Worm (Caenorhabditis elegans) whole organism, late embryonic: ENCODE results near the gene B0395.3.

ENCODE experiments used
- ahr-1 ChIP-seq: sonication (generic microtip); optimal IDR thresholded peaks from 2 replicates; lab custom pipeline; 2016; ENCODE audit warnings: missing genetic modification characterization, missing compliant biosample characterization
- ama-1 ChIP-seq: fragments of 150-350 bp; optimal IDR thresholded peaks from 2 replicates; lab custom pipeline; 2014
- ceh-9 ChIP-seq: sonication (generic microtip); optimal IDR thresholded peaks from 2 replicates; lab custom pipeline; 2016; ENCODE audit warnings: mild to moderate bottlenecking, missing genetic modification characterization, inconsistent platforms, missing compliant biosample characterization
- lim-6 ChIP-seq: sonication (generic microtip); optimal IDR thresholded peaks from 2 replicates; lab custom pipeline; 2016; ENCODE audit warnings: missing genetic modification characterization, missing compliant biosample characterization
- nfya-1 ChIP-seq: sonication (generic microtip); optimal IDR thresholded peaks from 2 replicates; lab custom pipeline; 2017; ENCODE audit warnings: missing genetic modification characterization, mild to moderate bottlenecking, missing compliant biosample characterization, antibody characterized with exemption, moderate library complexity
- nhr-11 ChIP-seq: fragments of 150-350 bp; optimal IDR thresholded peaks from 2 replicates; lab custom pipeline; 2014; ENCODE audit warnings: missing biosample characterization, missing genetic modification characterization
- pag-3 ChIP-seq: sonication (generic microtip); optimal IDR thresholded peaks from 2 replicates; lab custom pipeline; 2016; ENCODE audit warnings: missing compliant biosample characterization, missing genetic modification characterization, borderline replicate concordance
- pha-4 ChIP-seq: fragments of 150-350 bp; optimal IDR thresholded peaks from 2 replicates; lab custom pipeline; 2018; ENCODE audit warnings: missing biosample characterization, missing genetic modification reagents, missing genetic modification characterization

- TF ChIP-seq ahr-1 (tag; lab: Kevin White, UChicago) (no peak), ceh-9 (tag; lab: Kevin White, UChicago) (no peak), nhr-11 (tag; lab: Kevin White, UChicago) (no peak), lim-6 (tag; lab: Kevin White, UChicago) (no peak), pha-4 (tag; lab: Kevin White, UChicago) (no peak), ama-1 (lab: Kevin White, UChicago) (no peak), nfya-1 (tag; lab: Kevin White, UChicago) (no peak), pag-3 (tag; lab: Kevin White, UChicago) (no peak)
Measured at ce11 chrX:16082024-16082423, 42.0 kb upstream of the B0395.3 start, which contains the start of gene idpp-14.
